Worm (Caenorhabditis elegans): ENCODE results near the gene C47E12.11.

Gene C47E12.11

ce11 chrIV:9993403-9994132, 24.4 kb downstream of the C47E12.11 start:
- TF ChIP-seq T22C8.4 (GFP tag; IDR thresholded peaks at IDR 0.05) (no peak), ref-1 (GFP tag; conservative IDR thresholded peaks at IDR 0.05) (no peak), ztf-23 (GFP tag; IDR thresholded peaks at IDR 0.05) (no peak), klf-2 (GFP tag; conservative IDR thresholded peaks at IDR 0.05) (no peak), tab-1 (GFP tag; IDR thresholded peaks at IDR 0.05) (no peak), flt-1 (GFP tag; IDR thresholded peaks at IDR 0.05) (no peak), ztf-29 (GFP tag; IDR thresholded peaks at IDR 0.05) (no peak), med-1 (GFP tag; optimal IDR thresholded peaks at IDR 0.05; ENCODE audit: insufficient read depth) (no peak), cog-1 (tag; optimal IDR thresholded peaks at IDR 0.05) (no peak)

- TF ChIP-seq klf-2 (GFP tag; conservative IDR thresholded peaks at IDR 0.05) (no peak), ztf-23 (GFP tag; IDR thresholded peaks at IDR 0.05) (no peak), cog-1 (tag; optimal IDR thresholded peaks at IDR 0.05) (no peak), T22C8.4 (GFP tag; IDR thresholded peaks at IDR 0.05) (no peak), med-1 (GFP tag; optimal IDR thresholded peaks at IDR 0.05; ENCODE audit: insufficient read depth) (no peak), tab-1 (GFP tag; IDR thresholded peaks at IDR 0.05) (no peak), ztf-29 (GFP tag; IDR thresholded peaks at IDR 0.05) (no peak), flt-1 (GFP tag; IDR thresholded peaks at IDR 0.05) (no peak), ref-1 (GFP tag; conservative IDR thresholded peaks at IDR 0.05) (no peak)
These were observed 25.7 kb downstream of the C47E12.11 start, which contains the start of gene uba-1 for ce11 chrIV:9994895-9995394. Gene uba-1, minus strand, starts transcription at chrIV:9994945.

- no peak for TF ChIP-seq flt-1 (GFP tag; IDR thresholded peaks at IDR 0.05)
- no peak for TF ChIP-seq ztf-23 (GFP tag; IDR thresholded peaks at IDR 0.05)
- no peak for TF ChIP-seq med-1 (GFP tag; optimal IDR thresholded peaks at IDR 0.05; ENCODE audit: insufficient read depth)
- TF ChIP-seq T22C8.4 (GFP tag; IDR thresholded peaks at IDR 0.05) = no peak
- TF ChIP-seq ztf-29 (GFP tag; IDR thresholded peaks at IDR 0.05) = no peak
- no peak for TF ChIP-seq cog-1 (tag; optimal IDR thresholded peaks at IDR 0.05)
- no peak for TF ChIP-seq klf-2 (GFP tag; conservative IDR thresholded peaks at IDR 0.05)
- no peak for TF ChIP-seq ref-1 (GFP tag; conservative IDR thresholded peaks at IDR 0.05)
- TF ChIP-seq tab-1 (GFP tag; IDR thresholded peaks at IDR 0.05) = no peak
These were observed 29.5 kb downstream of the C47E12.11 start, which contains the start of gene pyp-1 for ce11 chrIV:9998487-9999218. Gene pyp-1, minus strand, starts transcription at chrIV:9998925.

- TF ChIP-seq T22C8.4 (GFP tag; IDR thresholded peaks at IDR 0.05) (no peak), flt-1 (GFP tag; IDR thresholded peaks at IDR 0.05) (no peak), ref-1 (GFP tag; conservative IDR thresholded peaks at IDR 0.05) (no peak), ztf-23 (GFP tag; IDR thresholded peaks at IDR 0.05) (no peak), med-1 (GFP tag; optimal IDR thresholded peaks at IDR 0.05; ENCODE audit: insufficient read depth) (no peak), cog-1 (tag; optimal IDR thresholded peaks at IDR 0.05) (no peak), tab-1 (GFP tag; IDR thresholded peaks at IDR 0.05) (no peak)
These were observed 32.5 kb downstream of the C47E12.11 start, which contains the start of gene C47E12.3 for ce11 chrIV:10001748-10002147. Gene C47E12.3, minus strand, starts transcription at chrIV:10001848.

- TF ChIP-seq tab-1 (GFP tag; IDR thresholded peaks at IDR 0.05) (no peak), klf-2 (GFP tag; conservative IDR thresholded peaks at IDR 0.05) (no peak), T22C8.4 (GFP tag; IDR thresholded peaks at IDR 0.05) (no peak), ztf-29 (GFP tag; IDR thresholded peaks at IDR 0.05) (no peak), flt-1 (GFP tag; IDR thresholded peaks at IDR 0.05) (no peak), med-1 (GFP tag; optimal IDR thresholded peaks at IDR 0.05; ENCODE audit: insufficient read depth) (no peak), ztf-23 (GFP tag; IDR thresholded peaks at IDR 0.05) (no peak), ref-1 (GFP tag; conservative IDR thresholded peaks at IDR 0.05) (no peak), cog-1 (tag; optimal IDR thresholded peaks at IDR 0.05) (no peak)
These were observed 34.2 kb downstream of the C47E12.11 start, which contains the start of the genes C47E12.2 and sars-1 for ce11 chrIV:10003372-10003771. Gene C47E12.2, minus strand, starts transcription at chrIV:10003502. Gene sars-1, plus strand, starts transcription at chrIV:10003726.

ce11 chrIV:10006792-10007191, 37.6 kb downstream of the C47E12.11 start, which contains the start of gene C47E12.13:
Gene C47E12.13, minus strand, starts transcription at chrIV:10006892.
- TF ChIP-seq ztf-23 (GFP tag; IDR thresholded peaks at IDR 0.05) (no peak), ztf-29 (GFP tag; IDR thresholded peaks at IDR 0.05) (no peak), klf-2 (GFP tag; conservative IDR thresholded peaks at IDR 0.05) (no peak), cog-1 (tag; optimal IDR thresholded peaks at IDR 0.05) (no peak), flt-1 (GFP tag; IDR thresholded peaks at IDR 0.05) (no peak), tab-1 (GFP tag; IDR thresholded peaks at IDR 0.05) (no peak), med-1 (GFP tag; optimal IDR thresholded peaks at IDR 0.05; ENCODE audit: insufficient read depth) (no peak), ref-1 (GFP tag; conservative IDR thresholded peaks at IDR 0.05) (no peak), T22C8.4 (GFP tag; IDR thresholded peaks at IDR 0.05) (no peak)

ce11 chrIV:10007758-10008157, 38.6 kb downstream of the C47E12.11 start:
- TF ChIP-seq ref-1 (GFP tag; conservative IDR thresholded peaks at IDR 0.05) (no peak), cog-1 (tag; optimal IDR thresholded peaks at IDR 0.05) (no peak), ztf-29 (GFP tag; IDR thresholded peaks at IDR 0.05) (no peak), klf-2 (GFP tag; conservative IDR thresholded peaks at IDR 0.05) (no peak), tab-1 (GFP tag; IDR thresholded peaks at IDR 0.05) (no peak), T22C8.4 (GFP tag; IDR thresholded peaks at IDR 0.05) (no peak), flt-1 (GFP tag; IDR thresholded peaks at IDR 0.05) (no peak), ztf-23 (GFP tag; IDR thresholded peaks at IDR 0.05) (no peak)

ce11 chrIV:10009536-10009935, 40.3 kb downstream of the C47E12.11 start, which contains the start of gene magu-4:
Gene magu-4, plus strand, starts transcription at chrIV:10009753.
- TF ChIP-seq ztf-23 (GFP tag; IDR thresholded peaks at IDR 0.05) = no peak
- TF ChIP-seq med-1 (GFP tag; optimal IDR thresholded peaks at IDR 0.05; ENCODE audit: insufficient read depth) = no peak
- TF ChIP-seq cog-1 (tag; optimal IDR thresholded peaks at IDR 0.05) = no peak
- TF ChIP-seq ztf-29 (GFP tag; IDR thresholded peaks at IDR 0.05) = no peak
- no peak for TF ChIP-seq tab-1 (GFP tag; IDR thresholded peaks at IDR 0.05)
- no peak for TF ChIP-seq flt-1 (GFP tag; IDR thresholded peaks at IDR 0.05)
- TF ChIP-seq T22C8.4 (GFP tag; IDR thresholded peaks at IDR 0.05) = no peak
- TF ChIP-seq klf-2 (GFP tag; conservative IDR thresholded peaks at IDR 0.05) = no peak
- no peak for TF ChIP-seq ref-1 (GFP tag; conservative IDR thresholded peaks at IDR 0.05)

Measured in whole organism, midembryonic.